Fruit fly (Drosophila melanogaster) whole organism, embryonic: ENCODE measurements around the gene Ctr1B.

ENCODE experiments used
- Abd-B ChIP-seq: fragments of 200-800 bp; sonication (Bioruptor generic); optimal IDR thresholded peaks from 2 replicates; lab custom pipeline; 2018; ENCODE audit warnings: missing biosample characterization, mild to moderate bottlenecking, missing genetic modification characterization, moderate library complexity
- Ada2b ChIP-seq: fragments of 200-800 bp; sonication (Bioruptor generic); IDR thresholded peaks from 2 replicates; pipeline ENCODE4 v1.3.6; 2022; ENCODE audit warnings: missing biosample characterization, missing genetic modification characterization
- Atf-2 ChIP-seq: fragments of 200-800 bp; sonication (Bioruptor generic); optimal IDR thresholded peaks from 2 replicates; lab custom pipeline; 2016; ENCODE audit warnings: missing biosample characterization, missing genetic modification characterization
- CG10209 ChIP-seq: fragments of 200-800 bp; sonication (Bioruptor generic); optimal IDR thresholded peaks from 3 replicates; lab custom pipeline; 2017; ENCODE audit warnings: missing biosample characterization, mild to moderate bottlenecking, missing genetic modification characterization, missing genetic modification reagents
- CG10654 ChIP-seq: fragments of 200-800 bp; sonication (Bioruptor generic); optimal IDR thresholded peaks from 2 replicates; lab custom pipeline; 2016; ENCODE audit warnings: missing biosample characterization, missing genetic modification characterization
- CG10979 ChIP-seq: fragments of 200-800 bp; sonication (Bioruptor generic); optimal IDR thresholded peaks from 2 replicates; lab custom pipeline; 2018; ENCODE audit warnings: missing biosample characterization, mild to moderate bottlenecking, missing genetic modification characterization, moderate library complexity
- CG11696 ChIP-seq: fragments of 200-800 bp; sonication (Bioruptor generic); IDR thresholded peaks from 2 replicates; pipeline ENCODE4 v1.3.6; 2022; ENCODE audit warnings: missing biosample characterization, missing genetic modification characterization
- CG11723 ChIP-seq: fragments of 200-800 bp; sonication (Bioruptor generic); optimal IDR thresholded peaks from 2 replicates; lab custom pipeline; 2017; ENCODE audit warnings: missing biosample characterization, mild to moderate bottlenecking, missing genetic modification characterization
- CG12219 ChIP-seq: fragments of 200-800 bp; sonication (Bioruptor generic); optimal IDR thresholded peaks from 3 replicates; lab custom pipeline; 2018; ENCODE audit warnings: missing biosample characterization, mild to moderate bottlenecking, missing genetic modification characterization
- CG12744 ChIP-seq: fragments of 200-800 bp; sonication (Bioruptor generic); optimal IDR thresholded peaks from 2 replicates; lab custom pipeline; 2016; ENCODE audit warnings: missing biosample characterization, missing genetic modification characterization
- CG13624 ChIP-seq: fragments of 200-800 bp; sonication (Bioruptor generic); optimal IDR thresholded peaks from 2 replicates; lab custom pipeline; 2016; ENCODE audit warnings: missing biosample characterization, missing genetic modification characterization
- CG15011 ChIP-seq: fragments of 200-800 bp; sonication (Bioruptor generic); optimal IDR thresholded peaks from 3 replicates; lab custom pipeline; 2018; ENCODE audit warnings: missing biosample characterization, mild to moderate bottlenecking, missing genetic modification characterization
- CG15073 ChIP-seq: fragments of 200-800 bp; sonication (Bioruptor generic); optimal IDR thresholded peaks from 2 replicates; lab custom pipeline; 2016; ENCODE audit warnings: missing biosample characterization, missing genetic modification characterization
- CG17912 ChIP-seq: fragments of 200-800 bp; sonication (Bioruptor generic); optimal IDR thresholded peaks from 2 replicates; lab custom pipeline; 2018; ENCODE audit warnings: missing biosample characterization, mild to moderate bottlenecking, missing genetic modification characterization
- CG18476 ChIP-seq: fragments of 200-800 bp; sonication (Bioruptor generic); optimal IDR thresholded peaks from 2 replicates; lab custom pipeline; 2016; ENCODE audit warnings: missing biosample characterization, mild to moderate bottlenecking, missing genetic modification characterization
- CG2120 ChIP-seq: fragments of 200-800 bp; sonication (Bioruptor generic); optimal IDR thresholded peaks from 3 replicates; lab custom pipeline; 2016; ENCODE audit warnings: missing biosample characterization, missing genetic modification characterization
- CG34422 ChIP-seq: fragments of 200-800 bp; sonication (Bioruptor generic); IDR thresholded peaks from 3 replicates; pipeline ENCODE4 v1.3.6; 2022; ENCODE audit warnings: missing biosample characterization, missing genetic modification characterization
- CG3847 ChIP-seq: fragments of 200-800 bp; sonication (Bioruptor generic); IDR thresholded peaks from 2 replicates; pipeline ENCODE4 v1.3.6; 2022; ENCODE audit warnings: missing biosample characterization, missing genetic modification characterization
- CG43689 ChIP-seq: fragments of 200-800 bp; sonication (Bioruptor generic); IDR thresholded peaks from 2 replicates; pipeline ENCODE4 v1.3.6; 2022; ENCODE audit warnings: missing biosample characterization, missing genetic modification characterization
- CG5245 ChIP-seq: fragments of 200-800 bp; sonication (Bioruptor generic); optimal IDR thresholded peaks from 3 replicates; lab custom pipeline; 2016; ENCODE audit warnings: missing biosample characterization, missing genetic modification characterization
- CG6175 ChIP-seq: fragments of 200-800 bp; sonication (Bioruptor generic); IDR thresholded peaks from 3 replicates; pipeline ENCODE4 v1.3.6; 2022; ENCODE audit warnings: missing biosample characterization, missing genetic modification characterization
- CG6254 ChIP-seq: fragments of 200-800 bp; sonication (Bioruptor generic); optimal IDR thresholded peaks from 3 replicates; lab custom pipeline; 2017; ENCODE audit warnings: mild to moderate bottlenecking, missing biosample characterization, missing genetic modification reagents, missing genetic modification characterization
- CG6765 ChIP-seq: fragments of 200-800 bp; sonication (Bioruptor generic); optimal IDR thresholded peaks from 3 replicates; lab custom pipeline; 2017; ENCODE audit warnings: missing biosample characterization, mild to moderate bottlenecking, missing genetic modification characterization
- CG7271 ChIP-seq: fragments of 200-800 bp; sonication (Bioruptor generic); optimal IDR thresholded peaks from 2 replicates; lab custom pipeline; 2018; ENCODE audit warnings: missing biosample characterization, mild to moderate bottlenecking, missing genetic modification characterization, moderate library complexity
- CG7928 ChIP-seq: fragments of 200-800 bp; sonication (Bioruptor generic); optimal IDR thresholded peaks from 2 replicates; lab custom pipeline; 2017; ENCODE audit warnings: missing biosample characterization, mild to moderate bottlenecking, missing genetic modification characterization
- CG8089 ChIP-seq: fragments of 200-800 bp; sonication (Bioruptor generic); optimal IDR thresholded peaks from 3 replicates; lab custom pipeline; 2016; ENCODE audit warnings: missing biosample characterization, missing genetic modification characterization
- CG8478 ChIP-seq: fragments of >200 bp; optimal IDR thresholded peaks from 2 replicates; lab custom pipeline; 2018
- CG8944 ChIP-seq: fragments of 200-800 bp; sonication (Bioruptor generic); optimal IDR thresholded peaks from 3 replicates; lab custom pipeline; 2016; ENCODE audit warnings: missing biosample characterization, missing genetic modification characterization
- CG9876 ChIP-seq: fragments of 200-800 bp; sonication (Bioruptor generic); optimal IDR thresholded peaks from 2 replicates; lab custom pipeline; 2016; ENCODE audit warnings: missing biosample characterization, missing genetic modification characterization
- CHES-1-like ChIP-seq: fragments of 200-800 bp; sonication (Bioruptor generic); optimal IDR thresholded peaks from 2 replicates; lab custom pipeline; 2016; ENCODE audit warnings: missing biosample characterization, missing genetic modification characterization
- Dll ChIP-seq: fragments of 200-800 bp; sonication (Bioruptor generic); IDR thresholded peaks from 4 replicates; pipeline ENCODE4 v1.3.6; 2022; ENCODE audit warnings: missing biosample characterization, missing genetic modification characterization; ENCODE audit not compliant: partially characterized antibody
- HLH3B ChIP-seq: fragments of 200-800 bp; sonication (Bioruptor generic); IDR thresholded peaks from 2 replicates; pipeline ENCODE4 v1.3.6; 2022; ENCODE audit warnings: missing biosample characterization, missing genetic modification characterization
- HLHmδ ChIP-seq: fragments of 200-800 bp; sonication (Bioruptor generic); optimal IDR thresholded peaks from 2 replicates; lab custom pipeline; 2018; ENCODE audit warnings: missing biosample characterization, mild to moderate bottlenecking, missing genetic modification characterization, moderate library complexity
- Hr3 ChIP-seq: fragments of 200-800 bp; sonication (Bioruptor generic); optimal IDR thresholded peaks from 3 replicates; lab custom pipeline; 2016; ENCODE audit warnings: missing biosample characterization, missing genetic modification characterization
- Hsf ChIP-seq: fragments of 200-800 bp; sonication (Bioruptor generic); optimal IDR thresholded peaks from 3 replicates; lab custom pipeline; 2016; ENCODE audit warnings: missing biosample characterization, missing genetic modification characterization
- Mad ChIP-seq: fragments of 200-800 bp; sonication (Bioruptor generic); optimal IDR thresholded peaks from 2 replicates; lab custom pipeline; 2016; ENCODE audit warnings: missing biosample characterization, missing genetic modification characterization
- Optix ChIP-seq: fragments of 200-800 bp; sonication (Bioruptor generic); IDR thresholded peaks from 3 replicates; pipeline ENCODE4 v1.3.6; 2022; ENCODE audit warnings: missing biosample characterization, missing genetic modification characterization
- Tbp ChIP-seq: fragments of >200 bp; optimal IDR thresholded peaks from 2 replicates; lab custom pipeline; 2018; ENCODE audit warnings: missing biosample characterization, missing genetic modification characterization
- bab2 ChIP-seq: fragments of 200-800 bp; sonication (Bioruptor generic); optimal IDR thresholded peaks from 2 replicates; lab custom pipeline; 2016; ENCODE audit warnings: missing biosample characterization, missing genetic modification characterization
- cad ChIP-seq: fragments of >200 bp; optimal IDR thresholded peaks from 2 replicates; lab custom pipeline; 2017; ENCODE audit warnings: missing biosample characterization, missing genetic modification characterization
- cg ChIP-seq: fragments of 200-800 bp; sonication (Bioruptor generic); optimal IDR thresholded peaks from 3 replicates; lab custom pipeline; 2019; ENCODE audit warnings: missing biosample characterization, mild to moderate bottlenecking, missing genetic modification characterization, moderate library complexity
- chif ChIP-seq, 2 experiments: fragments of 200-800 bp; sonication (Bioruptor generic); optimal IDR thresholded peaks; 3 replicates each; lab custom pipeline; 2016; ENCODE audit warnings: missing biosample characterization in 2 of 2, missing genetic modification characterization in 2 of 2
- chinmo ChIP-seq: fragments of 200-800 bp; sonication (Bioruptor generic); IDR thresholded peaks from 4 replicates; pipeline ENCODE4 v1.3.6; 2022; ENCODE audit warnings: missing biosample characterization, missing genetic modification characterization; ENCODE audit not compliant: partially characterized antibody
- disco-r ChIP-seq: fragments of 200-800 bp; sonication (Bioruptor generic); optimal IDR thresholded peaks from 2 replicates; lab custom pipeline; 2016; ENCODE audit warnings: missing biosample characterization, missing genetic modification characterization
- ftz-f1 ChIP-seq: fragments of 200-800 bp; sonication (Bioruptor generic); optimal IDR thresholded peaks from 2 replicates; lab custom pipeline; 2016; ENCODE audit warnings: missing biosample characterization, missing genetic modification characterization
- gce ChIP-seq: fragments of 200-800 bp; sonication (Bioruptor generic); IDR thresholded peaks from 3 replicates; pipeline ENCODE4 v1.3.6; 2022; ENCODE audit warnings: missing biosample characterization, missing genetic modification characterization
- hth ChIP-seq: fragments of >200 bp; optimal IDR thresholded peaks from 2 replicates; lab custom pipeline; 2017; ENCODE audit warnings: inconsistent platforms
- lbe ChIP-seq: fragments of 200-800 bp; sonication (Bioruptor generic); optimal IDR thresholded peaks from 2 replicates; lab custom pipeline; 2016; ENCODE audit warnings: missing biosample characterization, mild to moderate bottlenecking, missing genetic modification characterization
- nom ChIP-seq: fragments of 200-800 bp; sonication (Bioruptor generic); optimal IDR thresholded peaks from 2 replicates; lab custom pipeline; 2017; ENCODE audit warnings: missing biosample characterization, missing genetic modification characterization, mild to moderate bottlenecking, moderate library complexity, missing genetic modification reagents
- salm ChIP-seq: fragments of 200-800 bp; sonication (Bioruptor generic); optimal IDR thresholded peaks from 2 replicates; lab custom pipeline; 2018; ENCODE audit warnings: missing biosample characterization, mild to moderate bottlenecking, missing genetic modification characterization
- sens ChIP-seq: fragments of 200-800 bp; sonication (Bioruptor generic); peaks from one replicate; lab custom pipeline; 2016; ENCODE audit warnings: missing biosample characterization, missing genetic modification characterization
- unc-4 ChIP-seq: fragments of 200-800 bp; sonication (Bioruptor generic); IDR thresholded peaks from 2 replicates; pipeline ENCODE4 v1.3.6; 2022; ENCODE audit warnings: missing biosample characterization, missing genetic modification characterization; ENCODE audit not compliant: partially characterized antibody
- yki ChIP-seq: fragments of >200 bp; optimal IDR thresholded peaks from 3 replicates; lab custom pipeline; 2018

Ctr1B gene

DNA sequence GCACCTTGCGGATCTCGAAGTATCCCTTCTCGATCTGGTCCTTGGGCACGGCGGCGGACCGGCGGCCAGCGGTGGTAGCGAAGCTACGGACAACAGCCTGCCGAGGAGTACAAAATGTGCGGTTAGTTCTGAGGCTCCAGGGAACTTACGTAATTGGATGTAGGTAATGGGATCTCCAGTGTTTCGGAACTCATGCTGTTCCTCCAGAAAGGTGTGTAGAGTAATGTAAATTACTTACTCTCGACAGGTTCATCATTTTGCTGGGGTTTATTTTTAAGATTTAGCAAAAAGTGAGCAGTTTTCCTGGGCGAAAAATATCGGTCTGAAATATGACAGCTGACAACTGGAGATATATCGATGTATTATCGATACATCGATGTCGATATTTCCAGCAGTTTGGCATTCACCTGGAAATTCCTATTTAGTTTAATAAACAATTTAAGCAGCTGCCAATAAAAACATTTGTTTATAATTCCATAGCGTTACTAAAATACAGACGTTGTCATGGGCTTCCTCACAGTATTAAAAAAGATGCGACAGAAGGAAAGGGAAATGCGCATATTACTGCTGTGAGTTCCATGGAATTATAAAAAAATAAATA lies 23.4 kb downstream of the Ctr1B start, which contains the start of the genes COX7A and Arl2 (continued):
- TF ChIP-seq cad (GFP tag; lab: Kevin White, UChicago) (no peak), disco-r (GFP tag; lab: Kevin White, UChicago) (no peak), Optix (no peak), CG11696 (GFP tag; lab: Robert Waterston, UW) (no peak), CG5245 (GFP tag; lab: Kevin White, UChicago) (no peak), CG13624 (GFP tag; lab: Kevin White, UChicago) (no peak), HLHmδ (no peak), cg (GFP tag; lab: Kevin White, UChicago) (no peak), CG6765 (no peak), bab2 (no peak), CG7928 (GFP tag; lab: Kevin White, UChicago) (no peak), CG6254 (GFP tag; lab: Kevin White, UChicago) (no peak), gce (GFP tag; lab: Robert Waterston, UW) (no peak), CG6175 (GFP tag; lab: Robert Waterston, UW) (no peak), ftz-f1 (GFP tag; lab: Kevin White, UChicago) (no peak), Atf-2 (GFP tag; lab: Kevin White, UChicago) (no peak), nom (GFP tag; lab: Kevin White, UChicago) (peak; percentile 23), Ada2b (no peak), CG12744 (no peak), CG10209 (GFP tag; lab: Kevin White, UChicago) (no peak), lbe (GFP tag; lab: Kevin White, UChicago) (no peak), CG9876 (GFP tag; lab: Kevin White, UChicago) (no peak), CG11723 (GFP tag; lab: Kevin White, UChicago) (no peak), CG15073 (no peak), CG8944 (GFP tag; lab: Kevin White, UChicago) (no peak), CG10979 (no peak), CG18476 (GFP tag; lab: Kevin White, UChicago) (no peak), CG8478 (lab: Kevin White, UChicago) (no peak), yki (no peak), CG17912 (no peak), CG7271 (tag; lab: Kevin White, UChicago) (no peak), CG34422 (GFP tag; lab: Robert Waterston, UW) (no peak), sens (GFP tag; lab: Kevin White, UChicago) (peak; percentile 68), CG15011 (GFP tag; lab: Kevin White, UChicago) (no peak), unc-4 (GFP tag; lab: Robert Waterston, UW) (peak; percentile 95), CG3847 (no peak), CHES-1-like (no peak), Abd-B (no peak), Hsf (no peak), CG10654 (GFP tag; lab: Kevin White, UChicago) (no peak), CG2120 (GFP tag; lab: Kevin White, UChicago) (peak; percentile 11), chif (GFP tag; optimal IDR thresholded peaks at IDR 0.05; lab: Kevin White, UChicago) (no peak), Tbp (no peak), CG43689 (no peak), HLH3B (GFP tag; lab: Robert Waterston, UW) (no peak), CG8089 (GFP tag; lab: Kevin White, UChicago) (no peak), chinmo (peak; percentile 83; the same call in 3 of the 4 replicates), Hr3 (GFP tag; lab: Kevin White, UChicago) (no peak), hth (lab: Kevin White, UChicago) (no peak), salm (tag; lab: Kevin White, UChicago) (no peak), CG12219 (no peak), Dll (GFP tag; lab: Robert Waterston, UW) (peak; percentile 94), Mad (GFP tag; lab: Kevin White, UChicago) (no peak)
